Worm (Caenorhabditis elegans): Measurements from ENCODE around the gene Y41D4B.24.

- TF ChIP-seq nhr-232 (tag; optimal IDR thresholded peaks at IDR 0.05): no peak
- TF ChIP-seq ceh-9 (tag; optimal IDR thresholded peaks at IDR 0.05): no peak
- TF ChIP-seq nhr-11 (tag; optimal IDR thresholded peaks at IDR 0.05): no peak
Observed at ce11 chrIV:1720474-1720873, 38.5 kb upstream of the Y41D4B.24 start, which contains the start of gene epic-2.

Measured in whole organism, late embryonic.